Fruit fly (Drosophila melanogaster) whole organism, prepupa: ENCODE data around the gene CG15742.

ENCODE experiments used
- Blimp-1 ChIP-seq: fragments of 200-800 bp; sonication (Bioruptor generic); optimal IDR thresholded peaks from 3 replicates; lab custom pipeline; 2017; ENCODE audit warnings: missing biosample characterization, missing genetic modification characterization, mild to moderate bottlenecking, moderate library complexity, missing genetic modification reagents
- CG10631 ChIP-seq: fragments of 200-800 bp; sonication (Bioruptor generic); optimal IDR thresholded peaks from 2 replicates; lab custom pipeline; 2016; ENCODE audit warnings: missing biosample characterization, missing genetic modification characterization
- CG10669 ChIP-seq: fragments of 200-800 bp; sonication (Bioruptor generic); optimal IDR thresholded peaks from 3 replicates; lab custom pipeline; 2018; ENCODE audit warnings: missing biosample characterization, mild to moderate bottlenecking, missing genetic modification characterization, moderate library complexity
- CG11294 ChIP-seq: fragments of 200-800 bp; sonication (Bioruptor generic); IDR thresholded peaks from 2 replicates; pipeline ENCODE4 v1.3.6; 2022; ENCODE audit warnings: missing biosample characterization, missing genetic modification characterization
- CG11762 ChIP-seq: fragments of 200-800 bp; sonication (Bioruptor generic); optimal IDR thresholded peaks from 3 replicates; lab custom pipeline; 2016; ENCODE audit warnings: missing biosample characterization, missing genetic modification characterization; ENCODE audit not compliant: insufficient read depth
- CG15336 ChIP-seq: fragments of 200-800 bp; sonication (Bioruptor generic); IDR thresholded peaks from 2 replicates; pipeline ENCODE4 v1.3.6; 2022; ENCODE audit warnings: missing biosample characterization, missing genetic modification characterization
- CG1621 ChIP-seq: fragments of 200-800 bp; sonication (Bioruptor generic); optimal IDR thresholded peaks from 3 replicates; lab custom pipeline; 2018; ENCODE audit warnings: missing biosample characterization, mild to moderate bottlenecking, missing genetic modification characterization
- CG32006 ChIP-seq: fragments of 200-800 bp; sonication (Bioruptor generic); optimal IDR thresholded peaks from 3 replicates; lab custom pipeline; 2017; ENCODE audit warnings: missing biosample characterization, mild to moderate bottlenecking, missing genetic modification characterization
- CG34406 ChIP-seq: fragments of 200-800 bp; sonication (Bioruptor generic); optimal IDR thresholded peaks from 3 replicates; lab custom pipeline; 2016; ENCODE audit warnings: missing biosample characterization, missing genetic modification characterization
- CG3919 ChIP-seq: fragments of 200-800 bp; sonication (Bioruptor generic); optimal IDR thresholded peaks from 3 replicates; lab custom pipeline; 2016; ENCODE audit warnings: missing biosample characterization, missing genetic modification characterization
- CG4318 ChIP-seq: fragments of 200-800 bp; sonication (Bioruptor generic); optimal IDR thresholded peaks from 3 replicates; lab custom pipeline; 2017; ENCODE audit warnings: missing biosample characterization, mild to moderate bottlenecking, missing genetic modification characterization
- CG6163 ChIP-seq: fragments of 200-800 bp; sonication (Bioruptor generic); IDR thresholded peaks from 3 replicates; pipeline ENCODE4 v1.3.6; 2022; ENCODE audit warnings: missing biosample characterization, missing genetic modification characterization
- CG6792 ChIP-seq: fragments of 200-800 bp; sonication (Bioruptor generic); optimal IDR thresholded peaks from 3 replicates; lab custom pipeline; 2016; ENCODE audit warnings: missing biosample characterization, missing genetic modification characterization
- CG6808 ChIP-seq: fragments of 200-800 bp; sonication (Bioruptor generic); optimal IDR thresholded peaks from 3 replicates; lab custom pipeline; 2017; ENCODE audit warnings: missing biosample characterization, missing genetic modification characterization, mild to moderate bottlenecking, moderate library complexity, missing genetic modification reagents
- CG6854 ChIP-seq: fragments of 200-800 bp; sonication (Bioruptor generic); optimal IDR thresholded peaks from 2 replicates; lab custom pipeline; 2017; ENCODE audit warnings: missing biosample characterization, mild to moderate bottlenecking, missing genetic modification characterization
- CG7368 ChIP-seq: fragments of 200-800 bp; sonication (Bioruptor generic); optimal IDR thresholded peaks from 3 replicates; lab custom pipeline; 2016; ENCODE audit warnings: missing biosample characterization, missing genetic modification characterization
- CG8119 ChIP-seq: fragments of 200-800 bp; sonication (Bioruptor generic); IDR thresholded peaks from 3 replicates; pipeline ENCODE4 v1.3.6; 2022; ENCODE audit warnings: missing biosample characterization, missing genetic modification characterization
- CG8319 ChIP-seq: fragments of 200-800 bp; sonication (Bioruptor generic); optimal IDR thresholded peaks from 3 replicates; lab custom pipeline; 2016; ENCODE audit warnings: missing biosample characterization, missing genetic modification characterization
- Eip75B ChIP-seq: fragments of 200-800 bp; sonication (Bioruptor generic); optimal IDR thresholded peaks from 3 replicates; lab custom pipeline; 2016; ENCODE audit warnings: missing biosample characterization, missing genetic modification characterization
- Eip93F ChIP-seq: fragments of 200-800 bp; sonication (Bioruptor generic); optimal IDR thresholded peaks from 2 replicates; lab custom pipeline; 2016; ENCODE audit warnings: missing biosample characterization, mild to moderate bottlenecking, missing genetic modification characterization
- Ets96B ChIP-seq: fragments of 200-800 bp; optimal IDR thresholded peaks from 2 replicates; lab custom pipeline; 2019; ENCODE audit warnings: missing biosample characterization, mild to moderate bottlenecking, missing genetic modification characterization, moderate library complexity
- Hr39 ChIP-seq: fragments of 200-800 bp; sonication (Bioruptor generic); optimal IDR thresholded peaks from 2 replicates; lab custom pipeline; 2016; ENCODE audit warnings: missing biosample characterization, missing genetic modification characterization
- Hr4 ChIP-seq: fragments of 200-800 bp; sonication (Bioruptor generic); optimal IDR thresholded peaks from 3 replicates; lab custom pipeline; 2016; ENCODE audit warnings: missing biosample characterization, missing genetic modification characterization
- Met ChIP-seq: fragments of 200-800 bp; sonication (Bioruptor generic); optimal IDR thresholded peaks from 3 replicates; lab custom pipeline; 2016; ENCODE audit warnings: missing biosample characterization, missing genetic modification characterization
- OdsH ChIP-seq: fragments of 200-800 bp; sonication (Bioruptor generic); optimal IDR thresholded peaks from 3 replicates; lab custom pipeline; 2016; ENCODE audit warnings: missing biosample characterization, missing genetic modification characterization
- Smox ChIP-seq: fragments of 200-800 bp; sonication (Bioruptor generic); optimal IDR thresholded peaks from 3 replicates; lab custom pipeline; 2016; ENCODE audit warnings: missing biosample characterization, missing genetic modification characterization
- Sox102F ChIP-seq: fragments of 200-800 bp; sonication (Bioruptor generic); optimal IDR thresholded peaks from 2 replicates; lab custom pipeline; 2016; ENCODE audit warnings: missing biosample characterization, mild to moderate bottlenecking, missing genetic modification characterization
- Sox14 ChIP-seq: fragments of 200-800 bp; sonication (Bioruptor generic); optimal IDR thresholded peaks from 3 replicates; lab custom pipeline; 2016; ENCODE audit warnings: missing biosample characterization, missing genetic modification characterization
- Sox15 ChIP-seq: fragments of 200-800 bp; sonication (Bioruptor generic); optimal IDR thresholded peaks from 3 replicates; lab custom pipeline; 2016; ENCODE audit warnings: missing biosample characterization, missing genetic modification characterization
- achi ChIP-seq: fragments of 200-800 bp; sonication (Bioruptor generic); optimal IDR thresholded peaks from 3 replicates; lab custom pipeline; 2016; ENCODE audit warnings: missing biosample characterization, missing genetic modification characterization
- acj6 ChIP-seq: fragments of 200-800 bp; sonication (Bioruptor generic); optimal IDR thresholded peaks from 3 replicates; lab custom pipeline; 2016; ENCODE audit warnings: missing biosample characterization, missing genetic modification characterization
- cyc ChIP-seq: fragments of 200-800 bp; sonication (Bioruptor generic); optimal IDR thresholded peaks from 3 replicates; lab custom pipeline; 2016; ENCODE audit warnings: missing biosample characterization, missing genetic modification characterization
- dac ChIP-seq: fragments of 200-800 bp; sonication (Bioruptor generic); optimal IDR thresholded peaks from 2 replicates; lab custom pipeline; 2017; ENCODE audit warnings: missing biosample characterization, mild to moderate bottlenecking, missing genetic modification characterization
- dsx ChIP-seq: fragments of 200-800 bp; optimal IDR thresholded peaks from 3 replicates; lab custom pipeline; 2019; ENCODE audit warnings: missing biosample characterization, mild to moderate bottlenecking, missing genetic modification characterization, moderate library complexity; ENCODE audit not compliant: poor library complexity, severe bottlenecking
- esn ChIP-seq: fragments of 200-800 bp; sonication (Bioruptor generic); optimal IDR thresholded peaks from 2 replicates; lab custom pipeline; 2016; ENCODE audit warnings: missing biosample characterization, mild to moderate bottlenecking, missing genetic modification characterization, moderate library complexity
- fd59A ChIP-seq: fragments of 200-800 bp; sonication (Bioruptor generic); optimal IDR thresholded peaks from 2 replicates; lab custom pipeline; 2017; ENCODE audit warnings: missing biosample characterization, mild to moderate bottlenecking, missing genetic modification characterization, missing genetic modification reagents
- fd85E ChIP-seq: fragments of 200-800 bp; sonication (Bioruptor generic); optimal IDR thresholded peaks from 3 replicates; lab custom pipeline; 2016; ENCODE audit warnings: missing biosample characterization, missing genetic modification characterization
- fkh ChIP-seq: fragments of 200-800 bp; sonication (Bioruptor generic); optimal IDR thresholded peaks from 3 replicates; lab custom pipeline; 2017; ENCODE audit warnings: missing biosample characterization, mild to moderate bottlenecking, missing genetic modification characterization, moderate library complexity
- lz ChIP-seq: fragments of 200-800 bp; sonication (Bioruptor generic); optimal IDR thresholded peaks from 3 replicates; lab custom pipeline; 2016; ENCODE audit warnings: missing biosample characterization, missing genetic modification characterization
- pdm3 ChIP-seq: fragments of 200-800 bp; sonication (Bioruptor generic); optimal IDR thresholded peaks from 3 replicates; lab custom pipeline; 2016; ENCODE audit warnings: missing biosample characterization, missing genetic modification characterization
- salr ChIP-seq, 2 experiments: fragments of 200-800 bp; sonication (Bioruptor generic); optimal IDR thresholded peaks; 3 replicates each; lab custom pipeline; 2016 to 2018; ENCODE audit warnings: missing biosample characterization in 2 of 2, missing genetic modification characterization in 2 of 2, mild to moderate bottlenecking in 1 of 2
- spab ChIP-seq: fragments of 200-800 bp; sonication (Bioruptor generic); optimal IDR thresholded peaks from 2 replicates; lab custom pipeline; 2017; ENCODE audit warnings: missing biosample characterization, mild to moderate bottlenecking, missing genetic modification characterization, missing genetic modification reagents
- ss ChIP-seq, 2 experiments: fragments of 200-800 bp; sonication (Bioruptor generic); optimal IDR thresholded peaks; 2 replicates in 1 of 2; 3 replicates in 1 of 2; lab custom pipeline; 2017 to 2018; ENCODE audit warnings: mild to moderate bottlenecking in 2 of 2, missing biosample characterization in 2 of 2, missing genetic modification characterization in 2 of 2, moderate library complexity in 1 of 2
- svp ChIP-seq: fragments of 200-800 bp; sonication (Bioruptor generic); peaks from one replicate; lab custom pipeline; 2016; ENCODE audit warnings: missing biosample characterization, missing genetic modification characterization
- topi ChIP-seq: fragments of 200-800 bp; sonication (Bioruptor generic); optimal IDR thresholded peaks from 3 replicates; lab custom pipeline; 2016; ENCODE audit warnings: missing biosample characterization, missing genetic modification characterization
- vri ChIP-seq: fragments of 200-800 bp; sonication (Bioruptor generic); optimal IDR thresholded peaks from 3 replicates; lab custom pipeline; 2016; ENCODE audit warnings: missing biosample characterization, mild to moderate bottlenecking, missing genetic modification characterization

The CG15742 gene

DNA sequence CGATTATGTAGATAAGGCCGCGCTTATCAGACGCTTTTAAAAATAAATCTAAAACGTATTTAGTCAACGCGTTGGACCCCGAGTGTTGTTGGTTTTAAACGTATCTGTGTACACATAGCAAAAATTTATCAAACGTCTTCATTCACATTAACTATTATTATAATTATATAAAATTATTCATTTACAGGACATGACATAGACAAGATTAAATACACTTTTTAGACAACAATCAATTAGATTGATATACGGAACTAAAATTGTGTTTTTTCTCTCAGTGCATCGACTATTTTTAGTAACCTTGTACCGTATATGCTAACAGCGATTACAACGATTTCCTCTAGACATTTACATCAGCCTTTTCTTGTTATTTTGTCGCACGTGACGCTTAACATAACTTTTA lies 18.4 kb upstream of the CG15742 start (continued):
- TF ChIP-seq CG6854 (no peak), Eip93F (GFP tag; lab: Kevin White, UChicago) (no peak), CG32006 (GFP tag; lab: Kevin White, UChicago) (peak; percentile 65), CG1621 (tag; lab: Kevin White, UChicago) (peak; percentile 32), CG11762 (peak; percentile 35), CG10669 (GFP tag; lab: Kevin White, UChicago) (peak; percentile 40), achi (GFP tag; lab: Kevin White, UChicago) (peak; percentile 49), CG6163 (GFP tag; lab: Robert Waterston, UW) (peak; percentile 52), acj6 (GFP tag; lab: Kevin White, UChicago) (peak; percentile 42), CG8119 (GFP tag; lab: Robert Waterston, UW) (peak; percentile 66; the same call in 2 of the 3 replicates), vri (GFP tag; lab: Kevin White, UChicago) (no peak), dsx (GFP tag; lab: Kevin White, UChicago) (peak; percentile 42), topi (peak; percentile 45), cyc (GFP tag; lab: Kevin White, UChicago) (no peak), spab (GFP tag; lab: Kevin White, UChicago) (peak; percentile 25), CG34406 (peak; percentile 49), Ets96B (peak; percentile 40), Blimp-1 (GFP tag; lab: Kevin White, UChicago) (no peak), Smox (GFP tag; lab: Kevin White, UChicago) (peak; percentile 10), ss (GFP tag; optimal IDR thresholded peaks at IDR 0.05; lab: Kevin White, UChicago) (peak; percentile 13 to 26)
- TF ChIP-seq, all 60 proteins: peak for 41

DNA sequence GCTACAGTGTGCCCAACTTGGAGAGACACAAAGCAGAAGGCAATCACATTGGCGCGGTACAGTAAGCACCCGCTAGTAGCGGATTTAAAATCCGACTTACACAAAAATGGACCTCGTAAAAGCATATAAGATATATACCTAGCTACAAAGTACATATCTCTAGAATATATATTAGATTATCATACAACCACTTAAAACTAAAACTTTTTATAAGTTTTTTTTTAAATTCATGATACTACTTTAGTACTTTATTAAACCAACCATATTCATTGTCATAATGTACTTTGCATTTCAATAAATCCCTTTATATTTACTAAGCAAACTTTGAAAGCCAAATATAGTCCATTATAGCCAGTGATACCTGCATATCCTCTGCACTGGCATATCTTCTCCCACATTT lies 16.8 kb upstream of the CG15742 start:
- TF ChIP-seq CG8319 (peak; percentile 47), CG6163 (GFP tag; lab: Robert Waterston, UW) (no peak), achi (GFP tag; lab: Kevin White, UChicago) (peak; percentile 78), vri (GFP tag; lab: Kevin White, UChicago) (no peak), salr (GFP tag; optimal IDR thresholded peaks at IDR 0.05; lab: Kevin White, UChicago) (peak; percentile 3 to 78), OdsH (GFP tag; lab: Kevin White, UChicago) (peak; percentile 82), CG8119 (GFP tag; lab: Robert Waterston, UW) (peak; percentile 75), CG11294 (peak; percentile 47; the same call in 1 of the 2 replicates), Sox102F (peak; percentile 46), Eip75B (no peak), lz (GFP tag; lab: Kevin White, UChicago) (peak; percentile 51), ss (GFP tag; optimal IDR thresholded peaks at IDR 0.05; lab: Kevin White, UChicago) (peak; percentile 55 to 73), CG6792 (GFP tag; lab: Kevin White, UChicago) (peak; percentile 72), Eip93F (GFP tag; lab: Kevin White, UChicago) (peak; percentile 9), dac (GFP tag; lab: Kevin White, UChicago) (peak; percentile 27), Sox15 (GFP tag; lab: Kevin White, UChicago) (peak; percentile 71), Hr4 (GFP tag; lab: Kevin White, UChicago) (peak; percentile 31), Sox14 (GFP tag; lab: Kevin White, UChicago) (peak; percentile 44), svp (peak; percentile 10), spab (GFP tag; lab: Kevin White, UChicago) (peak; percentile 66), CG32006 (GFP tag; lab: Kevin White, UChicago) (peak; percentile 82), CG4318 (GFP tag; lab: Kevin White, UChicago) (peak; percentile 52), CG10669 (GFP tag; lab: Kevin White, UChicago) (peak; percentile 67), CG6808 (peak; percentile 80), cyc (GFP tag; lab: Kevin White, UChicago) (peak; percentile 73), CG3919 (peak; percentile 75), CG7368 (peak; percentile 61), fkh (GFP tag; lab: Kevin White, UChicago) (no peak), Smox (GFP tag; lab: Kevin White, UChicago) (peak; percentile 65), fd85E (GFP tag; lab: Kevin White, UChicago) (no peak), acj6 (GFP tag; lab: Kevin White, UChicago) (peak; percentile 67), CG10631 (peak; percentile 80), Hr39 (peak; percentile 31), fd59A (GFP tag; lab: Kevin White, UChicago) (peak; percentile 71), Met (GFP tag; lab: Kevin White, UChicago) (peak; percentile 62), topi (peak; percentile 74), pdm3 (peak; percentile 60), CG34406 (peak; percentile 81), CG15336 (GFP tag; lab: Robert Waterston, UW) (peak; percentile 57), esn (peak; percentile 77), Ets96B (peak; percentile 73), Blimp-1 (GFP tag; lab: Kevin White, UChicago) (peak; percentile 53)
